Worm (Caenorhabditis elegans) whole organism, L3 larva: ENCODE data around the gene him-18.

Source experiments
- ceh-16 ChIP-seq: sonication (generic microtip); optimal IDR thresholded peaks from 2 replicates; lab custom pipeline; 2017; ENCODE audit warnings: missing biosample characterization, missing genetic modification characterization
- egl-27 ChIP-seq: sonication (generic microtip); optimal IDR thresholded peaks from 4 replicates; lab custom pipeline; 2017; ENCODE audit warnings: missing biosample characterization, missing genetic modification reagents, missing genetic modification characterization
- egl-5 ChIP-seq: fragments of 150-350 bp; optimal IDR thresholded peaks from 2 replicates; lab custom pipeline; 2017; ENCODE audit warnings: missing biosample characterization, missing genetic modification reagents, missing genetic modification characterization, inconsistent platforms
- elt-1 ChIP-seq: fragments of 150-350 bp; optimal IDR thresholded peaks from 2 replicates; lab custom pipeline; 2014; ENCODE audit warnings: missing biosample characterization, missing genetic modification characterization
- elt-2 ChIP-seq: sonication (generic microtip); optimal IDR thresholded peaks from 2 replicates; lab custom pipeline; 2016; ENCODE audit warnings: missing genetic modification reagents, mild to moderate bottlenecking, missing genetic modification characterization, missing compliant biosample characterization
- fos-1 ChIP-seq: fragments of 150-350 bp; optimal IDR thresholded peaks from 2 replicates; lab custom pipeline; 2014; ENCODE audit warnings: missing biosample characterization, missing genetic modification characterization
- lin-15B ChIP-seq: fragments of 150-350 bp; optimal IDR thresholded peaks from 2 replicates; lab custom pipeline; 2014; ENCODE audit warnings: missing biosample characterization, missing genetic modification characterization
- lin-39 ChIP-seq: fragments of 150-350 bp; optimal IDR thresholded peaks from 2 replicates; lab custom pipeline; 2018; ENCODE audit warnings: missing biosample characterization, missing genetic modification reagents, missing genetic modification characterization
- nhr-43 ChIP-seq: sonication (generic microtip); optimal IDR thresholded peaks from 2 replicates; lab custom pipeline; 2016; ENCODE audit warnings: mild to moderate bottlenecking, missing genetic modification characterization, missing compliant biosample characterization; ENCODE audit not compliant: poor library complexity, severe bottlenecking
- pha-4 ChIP-seq: fragments of 150-350 bp; optimal IDR thresholded peaks from 2 replicates; lab custom pipeline; 2014; ENCODE audit warnings: missing biosample characterization, missing genetic modification reagents, missing genetic modification characterization
- zag-1 ChIP-seq: fragments of 150-350 bp; optimal IDR thresholded peaks from 2 replicates; lab custom pipeline; 2014; ENCODE audit warnings: missing biosample characterization, missing genetic modification characterization

Gene him-18

DNA sequence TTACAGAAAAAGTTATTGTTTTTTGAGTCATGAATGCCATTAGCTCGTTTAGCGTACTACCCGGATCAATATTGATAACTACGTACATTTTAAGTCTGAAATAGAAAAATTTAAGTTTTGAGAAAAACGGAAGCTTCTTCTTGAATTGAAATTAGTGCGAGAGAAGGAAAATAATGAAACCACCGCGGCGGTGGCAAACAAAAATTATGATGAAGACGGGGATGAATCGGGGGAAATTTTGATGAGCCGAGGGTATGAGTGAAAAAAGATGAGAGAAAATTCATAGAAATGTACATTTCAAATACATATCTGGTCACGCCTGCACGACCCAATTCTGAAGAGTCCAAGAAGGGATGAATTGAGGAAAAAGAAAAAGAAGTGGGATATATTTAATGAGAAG, 49.7 kb downstream of the him-18 start, which contains the start of gene T23F11.4:
Gene T23F11.4, minus strand, starts transcription at position 101 of the 400 bp plus-strand sequence.
- TF ChIP-seq elt-1 (tag; lab: Kevin White, UChicago) (no peak), egl-5 (tag; lab: Kevin White, UChicago) (no peak), fos-1 (tag; lab: Kevin White, UChicago) (no peak), zag-1 (no peak), egl-27 (no peak), nhr-43 (tag; lab: Kevin White, UChicago) (no peak), lin-15B (tag; lab: Kevin White, UChicago) (no peak), pha-4 (no peak), elt-2 (tag; lab: Kevin White, UChicago) (no peak), ceh-16 (tag; lab: Kevin White, UChicago) (no peak), lin-39 (tag; lab: Kevin White, UChicago) (no peak)
